Fruit fly (Drosophila melanogaster): ENCODE measurements around the gene Sry-alpha.
A peak's percentile ranks its signal among the peaks of the same experiment; 100 is the strongest.

Sry-alpha gene

DNA sequence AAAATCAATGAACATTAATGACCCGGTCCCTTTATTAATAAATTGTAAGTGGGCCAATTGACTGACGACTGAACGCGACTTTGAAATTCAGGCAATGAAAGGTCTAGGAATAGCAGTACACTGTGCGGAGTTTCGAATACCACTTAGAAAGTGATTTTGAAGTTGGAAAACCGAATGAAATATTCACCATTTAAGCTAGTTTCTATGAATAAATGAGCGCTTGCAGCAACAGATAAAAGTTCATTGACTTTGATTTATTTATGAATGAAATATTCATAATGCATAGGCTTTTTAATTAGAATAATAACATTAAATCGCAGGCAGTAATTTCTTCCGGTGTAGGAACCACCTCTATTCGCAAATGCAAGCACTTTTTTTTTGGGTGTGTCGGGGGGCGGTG, 18.5 kb upstream of the Sry-alpha start:
- no peak for TF ChIP-seq CTCF (optimal IDR thresholded peaks at IDR 0.05)
- no peak for TF ChIP-seq CG8478 (optimal IDR thresholded peaks at IDR 0.05)

- TF ChIP-seq CTCF (optimal IDR thresholded peaks at IDR 0.05): no peak
Observed at dm6 chr3R:30021559-30022451, 17.7 kb upstream of the Sry-alpha start, which contains the start of gene Mgat2. Gene Mgat2, minus strand, starts transcription at chr3R:30022221.

DNA sequence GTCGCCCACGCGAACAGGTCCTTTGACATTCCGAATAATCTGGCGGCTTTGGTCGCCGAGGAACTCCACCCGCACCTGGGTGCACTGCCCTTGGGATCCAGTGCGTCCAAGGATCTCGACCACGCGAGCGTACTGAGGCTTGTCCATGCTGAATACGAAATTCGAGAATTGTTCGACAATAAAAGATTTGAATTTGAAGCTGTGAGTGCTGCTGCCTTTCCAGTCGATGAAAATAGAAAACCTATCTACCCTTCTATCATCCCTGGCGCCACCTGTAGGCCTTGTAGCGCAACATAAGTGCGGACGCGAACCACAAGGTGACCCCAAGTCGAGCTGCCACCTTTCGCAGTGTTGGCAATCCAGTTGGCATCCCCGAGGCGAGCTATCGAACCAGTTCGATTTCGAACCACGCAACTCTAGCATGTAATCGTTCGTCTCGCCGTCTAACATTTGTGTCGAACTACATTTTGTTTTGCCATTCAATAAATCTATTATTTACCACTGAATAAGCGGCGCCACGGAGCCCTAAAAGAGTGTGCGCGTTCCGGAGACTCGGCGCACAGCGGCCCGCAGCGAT, 17.0 kb upstream of the Sry-alpha start, which contains the start of the genes RpS28a and Axn:
Gene RpS28a, minus strand, starts transcription at position 197 of the 577 bp plus-strand sequence.
Gene Axn, plus strand, starts transcription at position 391 of the 577 bp plus-strand sequence.
- TF ChIP-seq CTCF (optimal IDR thresholded peaks at IDR 0.05) (peak; percentile 99 to 100), CG8478 (optimal IDR thresholded peaks at IDR 0.05) (no peak)

dm6 chr3R:30023445-30023844, 16.1 kb upstream of the Sry-alpha start:
- TF ChIP-seq CTCF (optimal IDR thresholded peaks at IDR 0.05): no peak
- no peak for TF ChIP-seq CG8478 (optimal IDR thresholded peaks at IDR 0.05)

- no peak for TF ChIP-seq CTCF (optimal IDR thresholded peaks at IDR 0.05)
- TF ChIP-seq CG8478 (optimal IDR thresholded peaks at IDR 0.05): no peak
Observed at dm6 chr3R:30030061-30030460, 9.5 kb upstream of the Sry-alpha start.

dm6 chr3R:30032281-30032680, 7.2 kb upstream of the Sry-alpha start:
- TF ChIP-seq CG8478 (optimal IDR thresholded peaks at IDR 0.05): no peak
- TF ChIP-seq CTCF (optimal IDR thresholded peaks at IDR 0.05): no peak

dm6 chr3R:30036609-30037008, 2.9 kb upstream of the Sry-alpha start, which contains the start of gene ZIPIC:
Gene ZIPIC, minus strand, starts transcription at chr3R:30036870.
- no peak for TF ChIP-seq CG8478 (optimal IDR thresholded peaks at IDR 0.05)
- TF ChIP-seq CTCF (optimal IDR thresholded peaks at IDR 0.05): no peak

DNA sequence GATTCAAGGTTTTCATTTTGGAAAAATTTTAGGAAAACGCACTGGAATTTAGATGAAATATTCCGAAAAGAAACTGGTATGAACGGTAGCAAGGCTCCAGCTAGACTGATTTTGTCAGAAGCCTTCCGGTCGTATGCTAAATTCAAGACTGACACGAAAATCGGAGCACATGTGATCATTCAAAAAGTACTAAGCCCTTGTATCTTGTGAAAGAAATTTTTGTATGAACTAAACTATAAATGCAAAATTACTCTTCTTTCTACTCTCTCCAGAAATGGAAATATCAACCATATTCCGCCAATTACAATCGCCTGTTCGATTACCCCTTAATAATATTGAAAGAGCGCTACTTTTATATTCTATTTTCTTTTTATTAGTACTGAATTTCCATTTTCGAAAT, 1.9 kb upstream of the Sry-alpha start, which contains the start of gene ocn:
Gene ocn, minus strand, starts transcription at position 101 of the 400 bp plus-strand sequence.
- TF ChIP-seq CG8478 (optimal IDR thresholded peaks at IDR 0.05) (no peak), CTCF (optimal IDR thresholded peaks at IDR 0.05) (no peak)

DNA sequence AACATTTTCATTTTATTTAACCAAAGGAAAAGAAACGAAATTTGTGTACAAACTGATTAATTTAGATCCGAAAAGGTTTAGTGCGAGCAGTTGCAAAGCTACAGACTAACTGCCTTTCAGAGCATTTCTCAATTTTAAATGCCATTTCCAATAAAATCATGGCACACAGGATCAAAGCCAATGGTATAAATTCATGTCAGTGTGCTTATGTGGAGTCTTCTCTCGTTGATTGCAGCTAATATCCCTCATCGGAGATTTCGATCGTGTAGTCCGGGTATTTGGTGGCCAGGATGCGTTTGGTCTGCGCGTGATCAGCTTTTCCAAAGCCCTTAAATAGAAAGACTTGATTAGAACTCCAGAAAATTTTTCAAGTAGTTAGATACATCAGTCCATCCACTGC, 891 bp upstream of the Sry-alpha start, which contains the start of gene janB:
Gene janB, minus strand, starts transcription at position 101 of the 400 bp plus-strand sequence.
- no peak for TF ChIP-seq CG8478 (optimal IDR thresholded peaks at IDR 0.05)
- no peak for TF ChIP-seq CTCF (optimal IDR thresholded peaks at IDR 0.05)

dm6 chr3R:30040879-30041278, 1.4 kb downstream of the Sry-alpha start:
- TF ChIP-seq CG8478 (optimal IDR thresholded peaks at IDR 0.05) (no peak), CTCF (optimal IDR thresholded peaks at IDR 0.05) (no peak)

dm6 chr3R:30043139-30043744, 3.7 kb downstream of the Sry-alpha start, which contains the start of gene Sry-delta:
Gene Sry-delta, plus strand, starts transcription at chr3R:30043341.
- no peak for TF ChIP-seq CG8478 (optimal IDR thresholded peaks at IDR 0.05)
- peak; percentile 10 to 34 for TF ChIP-seq CTCF (optimal IDR thresholded peaks at IDR 0.05)

DNA sequence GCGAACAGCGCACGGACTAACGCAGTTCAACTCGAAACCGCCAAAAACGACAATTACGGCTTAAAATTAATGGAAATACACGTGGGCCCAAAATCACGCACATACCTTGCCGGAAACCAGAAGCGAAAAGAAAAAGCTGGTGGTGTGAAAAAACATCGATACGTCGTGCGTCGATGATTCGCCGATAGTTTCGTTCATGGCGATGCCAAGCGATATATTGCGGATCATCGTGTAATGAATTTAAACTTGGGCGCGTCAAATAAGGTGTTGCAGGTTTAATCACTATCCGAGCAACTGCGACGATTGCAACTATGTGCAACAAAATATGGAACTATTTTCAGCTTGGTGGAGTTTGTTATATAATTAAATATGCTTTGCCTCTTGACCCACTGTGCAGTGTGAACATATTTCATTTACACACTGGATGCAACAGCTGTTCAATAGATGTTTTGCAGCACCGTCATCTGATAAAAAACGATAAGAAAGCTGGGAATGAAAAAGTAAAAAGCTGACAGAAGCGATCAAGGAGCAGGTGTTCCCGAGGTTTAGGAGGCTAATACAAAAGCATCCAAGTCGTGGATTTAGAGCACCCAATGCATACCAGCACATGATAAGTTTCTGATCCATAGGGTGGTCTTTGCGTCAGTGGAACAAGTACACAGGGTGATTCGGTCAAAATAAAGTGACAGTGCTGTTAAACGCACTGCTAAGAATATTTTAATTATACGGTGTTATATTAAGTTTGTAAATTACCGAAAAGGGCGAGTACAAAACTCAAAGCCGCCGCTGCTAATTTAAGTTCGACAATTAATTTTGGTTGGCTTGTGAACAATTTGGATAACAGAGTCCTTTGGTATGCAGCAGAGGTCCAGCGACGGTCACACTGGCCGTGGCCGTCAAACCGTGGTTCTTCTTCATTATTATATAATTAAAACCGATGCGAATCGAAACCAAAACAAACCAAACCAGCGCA, 6.8 kb downstream of the Sry-alpha start, which contains the start of the genes RpL32 and CG7943:
Gene RpL32, minus strand, starts transcription at position 133 of the 973 bp plus-strand sequence.
Gene CG7943, plus strand, starts transcription at position 442 of the 973 bp plus-strand sequence.
- TF ChIP-seq CTCF (optimal IDR thresholded peaks at IDR 0.05) (peak in 1 of 2 experiments; percentile 41), CG8478 (optimal IDR thresholded peaks at IDR 0.05) (no peak)

DNA sequence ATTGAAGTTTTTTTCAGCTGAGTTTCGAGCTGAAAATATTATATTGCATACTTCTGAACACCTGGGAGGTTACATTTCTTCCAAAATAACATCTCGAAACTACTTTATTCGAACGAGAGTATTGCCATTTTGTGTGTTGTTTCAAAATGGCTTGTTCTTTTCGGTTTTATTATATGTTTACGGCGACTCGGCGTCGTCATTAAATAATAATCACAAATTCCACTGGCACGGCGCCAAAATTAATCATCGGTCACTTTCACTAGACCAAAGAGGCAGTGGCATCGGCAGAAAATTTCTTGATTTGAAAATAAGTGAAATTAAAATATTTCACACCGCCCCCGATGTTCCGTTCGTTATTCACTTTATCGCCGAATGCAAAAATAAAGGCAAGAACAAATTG, 10.9 kb downstream of the Sry-alpha start:
- TF ChIP-seq CTCF (optimal IDR thresholded peaks at IDR 0.05): no peak
- TF ChIP-seq CG8478 (optimal IDR thresholded peaks at IDR 0.05): no peak

DNA sequence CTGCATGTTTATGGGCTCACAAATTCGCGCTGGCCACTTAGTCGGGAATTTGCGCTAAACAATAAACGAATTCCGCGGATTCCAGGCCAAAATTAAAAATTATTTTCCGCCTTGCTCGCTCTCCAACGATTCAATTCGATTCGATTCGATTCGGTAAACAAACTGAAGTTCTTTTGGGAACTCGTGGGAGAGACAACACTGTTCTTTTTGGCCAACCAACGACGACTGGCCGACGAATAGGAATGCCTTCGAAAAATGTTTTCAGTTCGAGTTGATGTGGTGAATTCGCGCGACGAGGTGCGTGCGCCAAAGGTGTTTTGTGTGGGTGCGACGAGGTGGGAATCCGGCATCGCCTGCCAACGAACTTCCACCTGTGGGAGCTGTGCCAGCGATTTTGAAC, 12.4 kb downstream of the Sry-alpha start, which contains the start of gene CG15528:
Gene CG15528, minus strand, starts transcription at position 180 of the 400 bp plus-strand sequence.
- no peak for TF ChIP-seq CTCF (optimal IDR thresholded peaks at IDR 0.05)
- TF ChIP-seq CG8478 (optimal IDR thresholded peaks at IDR 0.05): no peak
